Worm (Caenorhabditis elegans): ENCODE data around the gene alh-3.

DNA sequence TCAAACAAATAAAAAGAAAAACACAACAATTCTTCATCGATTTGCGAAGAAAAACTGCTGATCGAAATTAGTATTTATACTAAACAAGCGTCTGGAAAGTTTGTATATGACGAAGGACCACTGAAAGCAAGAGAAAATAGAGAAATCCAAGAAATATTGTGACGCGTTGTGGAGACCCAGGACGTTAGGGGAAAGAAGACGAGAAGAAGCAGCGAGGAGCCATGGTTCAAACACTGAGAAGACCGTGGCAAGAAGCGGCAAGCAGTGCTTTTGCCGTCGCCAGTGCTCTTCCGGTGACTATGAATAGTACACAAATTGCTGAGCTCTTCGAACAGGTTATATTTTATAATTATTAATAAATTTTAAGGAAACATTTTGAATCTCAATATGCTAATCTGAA lies 16.3 kb downstream of the alh-3 start:
- TF ChIP-seq T22C8.4 (GFP tag; IDR thresholded peaks at IDR 0.05) (no peak), flt-1 (GFP tag; IDR thresholded peaks at IDR 0.05) (no peak), tab-1 (GFP tag; IDR thresholded peaks at IDR 0.05) (no peak), ztf-23 (GFP tag; IDR thresholded peaks at IDR 0.05) (no peak), cog-1 (tag; optimal IDR thresholded peaks at IDR 0.05) (no peak)
